Fruit fly (Drosophila melanogaster) S2 (cell line): ENCODE data around the gene Ogg1.

Experiments
- CG8478 ChIP-seq: fragments of >200 bp; optimal IDR thresholded peaks from 2 replicates; lab custom pipeline; 2018
- CTCF ChIP-seq, 2 experiments: fragments of >200 bp; optimal IDR thresholded peaks; 2 replicates each; lab custom pipeline; 2018

dm6 chrX:8724815-8725214 lies 34.7 kb downstream of the Ogg1 start:
- TF ChIP-seq CG8478 (lab: Kevin White, UChicago) (no peak), CTCF (optimal IDR thresholded peaks at IDR 0.05; lab: Kevin White, UChicago) (no peak)
